Fruit fly (Drosophila melanogaster) whole organism, embryonic: Measurements from ENCODE around the gene dUTPase.

Source experiments
- Adf1 ChIP-seq: fragments of 200-800 bp; sonication (Bioruptor generic); IDR thresholded peaks from 2 replicates; pipeline ENCODE4 v1.3.6; 2022; ENCODE audit warnings: missing biosample characterization, missing genetic modification characterization
- CG10431 ChIP-seq: fragments of 200-800 bp; sonication (Bioruptor generic); optimal IDR thresholded peaks from 3 replicates; lab custom pipeline; 2018; ENCODE audit warnings: missing biosample characterization, mild to moderate bottlenecking, missing genetic modification characterization
- CG11247 ChIP-seq: fragments of 200-800 bp; sonication (Bioruptor generic); IDR thresholded peaks from 2 replicates; pipeline ENCODE4 v1.3.6; 2022; ENCODE audit warnings: missing biosample characterization, missing genetic modification characterization
- CG11695 ChIP-seq: fragments of 200-800 bp; sonication (Bioruptor generic); IDR thresholded peaks from 3 replicates; pipeline ENCODE4 v1.3.6; 2022; ENCODE audit warnings: missing biosample characterization, missing genetic modification characterization
- CG12071 ChIP-seq: fragments of 200-800 bp; sonication (Bioruptor generic); optimal IDR thresholded peaks from 3 replicates; lab custom pipeline; 2018; ENCODE audit warnings: missing biosample characterization, mild to moderate bottlenecking, missing genetic modification characterization
- CG12236 ChIP-seq: fragments of 200-800 bp; sonication (Bioruptor generic); optimal IDR thresholded peaks from 2 replicates; lab custom pipeline; 2016; ENCODE audit warnings: missing biosample characterization, missing genetic modification characterization
- CG12942 ChIP-seq: fragments of 200-800 bp; sonication (Bioruptor generic); optimal IDR thresholded peaks from 3 replicates; lab custom pipeline; 2016; ENCODE audit warnings: missing biosample characterization, missing genetic modification characterization
- CG13296 ChIP-seq: fragments of 200-800 bp; sonication (Bioruptor generic); optimal IDR thresholded peaks from 3 replicates; lab custom pipeline; 2018; ENCODE audit warnings: missing biosample characterization, mild to moderate bottlenecking, missing genetic modification characterization
- CG16815 ChIP-seq: fragments of 200-800 bp; sonication (Bioruptor generic); optimal IDR thresholded peaks from 3 replicates; lab custom pipeline; 2017; ENCODE audit warnings: missing biosample characterization, mild to moderate bottlenecking, missing genetic modification characterization
- CG16863 ChIP-seq: fragments of 200-800 bp; sonication (Bioruptor generic); optimal IDR thresholded peaks from 3 replicates; lab custom pipeline; 2016; ENCODE audit warnings: missing biosample characterization, missing genetic modification characterization
- CG17361 ChIP-seq: fragments of 200-800 bp; sonication (Bioruptor generic); IDR thresholded peaks from 3 replicates; pipeline ENCODE4 v1.3.6; 2022; ENCODE audit warnings: missing biosample characterization, missing genetic modification characterization
- CG18262 ChIP-seq: fragments of 200-800 bp; optimal IDR thresholded peaks from 3 replicates; lab custom pipeline; 2019; ENCODE audit warnings: missing biosample characterization, mild to moderate bottlenecking, missing genetic modification characterization, moderate library complexity
- CG30020 ChIP-seq: fragments of 200-800 bp; optimal IDR thresholded peaks from 2 replicates; lab custom pipeline; 2019; ENCODE audit warnings: missing biosample characterization, mild to moderate bottlenecking, missing genetic modification characterization, moderate library complexity
- CG30431 ChIP-seq: fragments of 200-800 bp; sonication (Bioruptor generic); optimal IDR thresholded peaks from 2 replicates; lab custom pipeline; 2017; ENCODE audit warnings: missing biosample characterization, missing genetic modification characterization
- CG31388 ChIP-seq: fragments of 200-800 bp; sonication (Bioruptor generic); optimal IDR thresholded peaks from 2 replicates; lab custom pipeline; 2016; ENCODE audit warnings: missing biosample characterization, missing genetic modification characterization
- CG32532 ChIP-seq: fragments of 200-800 bp; sonication (Bioruptor generic); IDR thresholded peaks from 2 replicates; pipeline ENCODE4 v1.3.6; 2022; ENCODE audit warnings: missing biosample characterization, missing genetic modification characterization
- CG6254 ChIP-seq: fragments of 200-800 bp; sonication (Bioruptor generic); optimal IDR thresholded peaks from 3 replicates; lab custom pipeline; 2017; ENCODE audit warnings: mild to moderate bottlenecking, missing biosample characterization, missing genetic modification reagents, missing genetic modification characterization
- CG7963 ChIP-seq: fragments of 200-800 bp; sonication (Bioruptor generic); IDR thresholded peaks from 3 replicates; pipeline ENCODE4 v1.3.6; 2022; ENCODE audit warnings: missing biosample characterization, missing genetic modification characterization; ENCODE audit not compliant: partially characterized antibody
- CG7987 ChIP-seq: fragments of 200-800 bp; sonication (Bioruptor generic); optimal IDR thresholded peaks from 2 replicates; lab custom pipeline; 2018; ENCODE audit warnings: missing biosample characterization, mild to moderate bottlenecking, missing genetic modification characterization, moderate library complexity
- CG9437 ChIP-seq: fragments of 200-800 bp; sonication (Bioruptor generic); optimal IDR thresholded peaks from 2 replicates; lab custom pipeline; 2018; ENCODE audit warnings: missing biosample characterization, mild to moderate bottlenecking, missing genetic modification characterization
- Dek ChIP-seq: fragments of 200-800 bp; sonication (Bioruptor generic); optimal IDR thresholded peaks from 3 replicates; lab custom pipeline; 2019; ENCODE audit warnings: missing biosample characterization, mild to moderate bottlenecking, missing genetic modification characterization, moderate library complexity
- Drgx ChIP-seq: fragments of 200-800 bp; sonication (Bioruptor generic); IDR thresholded peaks from 2 replicates; pipeline ENCODE4 v1.3.6; 2022; ENCODE audit warnings: missing biosample characterization, missing genetic modification characterization
- E2f1 ChIP-seq: fragments of 200-800 bp; sonication (Bioruptor generic); IDR thresholded peaks from 2 replicates; pipeline ENCODE4 v1.3.6; 2022; ENCODE audit warnings: missing biosample characterization, missing genetic modification characterization
- Nf-YC ChIP-seq: fragments of 200-800 bp; optimal IDR thresholded peaks from 3 replicates; lab custom pipeline; 2019; ENCODE audit warnings: missing biosample characterization, mild to moderate bottlenecking, missing genetic modification characterization, moderate library complexity
- NfI ChIP-seq: fragments of 200-800 bp; sonication (Bioruptor generic); optimal IDR thresholded peaks from 3 replicates; lab custom pipeline; 2018; ENCODE audit warnings: missing biosample characterization, mild to moderate bottlenecking, missing genetic modification characterization, moderate library complexity
- Pdp1 ChIP-seq, 2 experiments: fragments of 200-800 bp; sonication (Bioruptor generic); optimal IDR thresholded peaks; 3 replicates each; lab custom pipeline; 2016; ENCODE audit warnings: missing biosample characterization in 2 of 2, missing genetic modification characterization in 2 of 2, mild to moderate bottlenecking in 1 of 2, moderate library complexity in 1 of 2
- Side ChIP-seq: fragments of 200-800 bp; sonication (Bioruptor generic); optimal IDR thresholded peaks from 2 replicates; lab custom pipeline; 2016; ENCODE audit warnings: missing biosample characterization, missing genetic modification characterization
- Six4 ChIP-seq: fragments of 200-800 bp; sonication (Bioruptor generic); optimal IDR thresholded peaks from 2 replicates; lab custom pipeline; 2016; ENCODE audit warnings: missing biosample characterization, missing genetic modification characterization
- ac ChIP-seq: fragments of 200-800 bp; sonication (Bioruptor generic); optimal IDR thresholded peaks from 3 replicates; lab custom pipeline; 2017; ENCODE audit warnings: missing biosample characterization, mild to moderate bottlenecking, missing genetic modification characterization
- br ChIP-seq: fragments of >200 bp; optimal IDR thresholded peaks from 2 replicates; lab custom pipeline; 2017
- bsh ChIP-seq, 2 experiments: fragments of 200-800 bp; sonication (Bioruptor generic); optimal IDR thresholded peaks; 2 replicates each; lab custom pipeline; 2017 to 2018; ENCODE audit warnings: mild to moderate bottlenecking in 2 of 2, missing biosample characterization in 2 of 2, missing genetic modification characterization in 2 of 2, moderate library complexity in 1 of 2
- btn ChIP-seq: fragments of 200-800 bp; sonication (Bioruptor generic); optimal IDR thresholded peaks from 2 replicates; lab custom pipeline; 2016; ENCODE audit warnings: missing biosample characterization, missing genetic modification characterization
- chm ChIP-seq: fragments of 200-800 bp; sonication (Bioruptor generic); IDR thresholded peaks from 2 replicates; pipeline ENCODE4 v1.3.6; 2022; ENCODE audit warnings: missing biosample characterization, missing genetic modification characterization
- crp ChIP-seq, 2 experiments: fragments of 200-800 bp; sonication (Bioruptor generic); optimal IDR thresholded peaks; 2 replicates in 1 of 2; 3 replicates in 1 of 2; lab custom pipeline; 2017; ENCODE audit warnings: missing biosample characterization in 2 of 2, missing genetic modification characterization in 2 of 2, mild to moderate bottlenecking in 1 of 2, moderate library complexity in 1 of 2
- dati ChIP-seq: fragments of 200-800 bp; sonication (Bioruptor generic); IDR thresholded peaks from 2 replicates; pipeline ENCODE4 v1.3.6; 2022; ENCODE audit warnings: missing biosample characterization, missing genetic modification characterization
- dm ChIP-seq: fragments of 200-800 bp; sonication (Bioruptor generic); optimal IDR thresholded peaks from 3 replicates; lab custom pipeline; 2016; ENCODE audit warnings: missing biosample characterization, missing genetic modification characterization
- gcm ChIP-seq: fragments of 200-800 bp; sonication (Bioruptor generic); optimal IDR thresholded peaks from 2 replicates; lab custom pipeline; 2019; ENCODE audit warnings: missing biosample characterization, mild to moderate bottlenecking, missing genetic modification characterization, moderate library complexity
- grau ChIP-seq: fragments of 200-800 bp; optimal IDR thresholded peaks from 3 replicates; lab custom pipeline; 2019; ENCODE audit warnings: missing biosample characterization, mild to moderate bottlenecking, missing genetic modification characterization, moderate library complexity
- ind ChIP-seq: fragments of 200-800 bp; sonication (Bioruptor generic); optimal IDR thresholded peaks from 3 replicates; lab custom pipeline; 2016; ENCODE audit warnings: missing biosample characterization, missing genetic modification characterization
- jing ChIP-seq: fragments of 200-800 bp; sonication (Bioruptor generic); optimal IDR thresholded peaks from 2 replicates; lab custom pipeline; 2018; ENCODE audit warnings: missing biosample characterization, mild to moderate bottlenecking, missing genetic modification characterization
- lilli ChIP-seq: fragments of 200-800 bp; sonication (Bioruptor generic); optimal IDR thresholded peaks from 3 replicates; lab custom pipeline; 2016; ENCODE audit warnings: missing biosample characterization, missing genetic modification characterization
- lov ChIP-seq, 2 experiments: fragments of 200-800 bp in 1 of 2; fragments of >200 bp in 1 of 2; sonication (Bioruptor generic) in 1 of 2; IDR thresholded peaks in 1 of 2; optimal IDR thresholded peaks in 1 of 2; 2 replicates in 1 of 2; 3 replicates in 1 of 2; pipeline versions ENCODE4 v1.3.6 to Lab custom; 2017 to 2022; ENCODE audit warnings: missing biosample characterization in 1 of 2, missing genetic modification characterization in 1 of 2
- nmo ChIP-seq: fragments of 200-800 bp; sonication (Bioruptor generic); optimal IDR thresholded peaks from 2 replicates; lab custom pipeline; 2018; ENCODE audit warnings: missing biosample characterization, mild to moderate bottlenecking, missing genetic modification characterization, moderate library complexity
- org-1 ChIP-seq: fragments of 200-800 bp; sonication (Bioruptor generic); optimal IDR thresholded peaks from 2 replicates; lab custom pipeline; 2017; ENCODE audit warnings: missing biosample characterization, missing genetic modification characterization
- prd ChIP-seq, 3 experiments: fragments of >200 bp in 2 of 3; fragments of 200-800 bp in 1 of 3; sonication (Bioruptor generic) in 1 of 3; optimal IDR thresholded peaks in 2 of 3; IDR thresholded peaks in 1 of 3; 2 replicates in 2 of 3; 3 replicates in 1 of 3; pipeline versions ENCODE4 v1.3.6 to Lab custom; 2017 to 2022; ENCODE audit warnings: missing biosample characterization in 1 of 3, missing genetic modification characterization in 1 of 3
- ro ChIP-seq: fragments of 200-800 bp; sonication (Bioruptor generic); IDR thresholded peaks from 2 replicates; pipeline ENCODE4 v1.3.6; 2022; ENCODE audit warnings: missing biosample characterization, missing genetic modification characterization
- slp2 ChIP-seq: fragments of 200-800 bp; sonication (Bioruptor generic); optimal IDR thresholded peaks from 2 replicates; lab custom pipeline; 2016; ENCODE audit warnings: missing biosample characterization, missing genetic modification characterization
- toy ChIP-seq: fragments of 200-800 bp; sonication (Bioruptor generic); IDR thresholded peaks from 2 replicates; pipeline ENCODE4 v1.3.6; 2022; ENCODE audit warnings: missing biosample characterization, missing genetic modification characterization
- yki ChIP-seq: fragments of >200 bp; optimal IDR thresholded peaks from 3 replicates; lab custom pipeline; 2018

dUTPase gene

dm6 chr2L:11057333-11058110 lies 46.4 kb downstream of the dUTPase start (continued):
- TF ChIP-seq CG13296 (GFP tag; lab: Kevin White, UChicago) (peak; percentile 77), CG18262 (peak; percentile 92), CG16815 (GFP tag; lab: Kevin White, UChicago) (peak; percentile 83), CG31388 (GFP tag; lab: Kevin White, UChicago) (no peak), Adf1 (GFP tag; lab: Robert Waterston, UW) (peak; percentile 29), bsh (GFP tag; optimal IDR thresholded peaks at IDR 0.05; lab: Kevin White, UChicago) (peak; percentile 55 to 70), grau (tag; lab: Kevin White, UChicago) (peak; percentile 99), chm (GFP tag; lab: Robert Waterston, UW) (peak; percentile 22), CG12071 (GFP tag; lab: Kevin White, UChicago) (no peak), btn (GFP tag; lab: Kevin White, UChicago) (no peak), CG11695 (GFP tag; lab: Robert Waterston, UW) (peak; percentile 63), lilli (peak; percentile 77), org-1 (GFP tag; lab: Kevin White, UChicago) (peak; percentile 77), E2f1 (peak; percentile 56), CG32532 (peak; percentile 55), CG10431 (peak; percentile 3), CG30020 (tag; lab: Kevin White, UChicago) (peak; percentile 40), CG12236 (GFP tag; lab: Kevin White, UChicago) (peak; percentile 59), Drgx (GFP tag; lab: Robert Waterston, UW) (no peak; the same call in 1 of the 2 replicates), CG9437 (GFP tag; lab: Kevin White, UChicago) (peak; percentile 73), nmo (GFP tag; lab: Kevin White, UChicago) (peak; percentile 81), br (lab: Kevin White, UChicago) (no peak), Dek (peak; percentile 27), ind (GFP tag; lab: Kevin White, UChicago) (peak; percentile 40), CG30431 (GFP tag; lab: Kevin White, UChicago) (peak; percentile 56), yki (lab: Kevin White, UChicago) (peak; percentile 5), CG12942 (peak; percentile 69), ac (GFP tag; lab: Kevin White, UChicago) (no peak), NfI (peak; percentile 79), crp (GFP tag; optimal IDR thresholded peaks at IDR 0.05; lab: Kevin White, UChicago) (peak in 1 of 2 experiments; percentile 46), Nf-YC (peak; percentile 75), lov (optimal IDR thresholded peaks at IDR 0.05; lab: Kevin White, UChicago) (no peak), lov (GFP tag; IDR thresholded peaks at IDR 0.05; lab: Robert Waterston, UW) (no peak; the same call in 2 of the 3 replicates), Side (GFP tag; lab: Kevin White, UChicago) (peak; percentile 22), Pdp1 (GFP tag; optimal IDR thresholded peaks at IDR 0.05; lab: Kevin White, UChicago) (peak; percentile 72 to 79), CG17361 (peak; percentile 88), Six4 (GFP tag; lab: Kevin White, UChicago) (peak; percentile 74), toy (GFP tag; lab: Robert Waterston, UW) (no peak), CG6254 (GFP tag; lab: Kevin White, UChicago) (peak; percentile 62), jing (GFP tag; lab: Kevin White, UChicago) (peak; percentile 77), slp2 (GFP tag; lab: Kevin White, UChicago) (peak; percentile 77), prd (optimal IDR thresholded peaks at IDR 0.05; lab: Kevin White, UChicago) (no peak), prd (GFP tag; IDR thresholded peaks at IDR 0.05; lab: Robert Waterston, UW) (peak; percentile 68; the same call in 2 of the 3 replicates), dm (GFP tag; lab: Kevin White, UChicago) (peak; percentile 49), CG11247 (GFP tag; lab: Robert Waterston, UW) (peak; percentile 72), ro (GFP tag; lab: Robert Waterston, UW) (peak; percentile 78), CG16863 (GFP tag; lab: Kevin White, UChicago) (peak; percentile 70), dati (no peak), CG7963 (GFP tag; lab: Robert Waterston, UW) (no peak), CG7987 (GFP tag; lab: Kevin White, UChicago) (peak; percentile 1), gcm (peak; percentile 54)
